Worm (Caenorhabditis elegans) whole organism, young adult: Measurements from ENCODE around the gene C18F10.2.

Source experiments
- B0336.3 ChIP-seq: fragments of 200-800 bp; sonication (Bioruptor generic); IDR thresholded peaks from 2 replicates; pipeline ENCODE4 v1.3.6; 2022; ENCODE audit warnings: missing genetic modification characterization, missing compliant biosample characterization
- F33H1.4 ChIP-seq: fragments of 200-800 bp; sonication (Bioruptor generic); IDR thresholded peaks from 2 replicates; pipeline ENCODE4 v1.3.6; 2022; ENCODE audit warnings: missing genetic modification reagents, missing genetic modification characterization, missing compliant biosample characterization
- F49E8.2 ChIP-seq: sonication (generic microtip); optimal IDR thresholded peaks from 3 replicates; lab custom pipeline; 2017; ENCODE audit warnings: missing genetic modification characterization, mild to moderate bottlenecking, missing compliant biosample characterization, antibody characterized with exemption, moderate library complexity; ENCODE audit not compliant: insufficient read depth
- F57C9.4 ChIP-seq: sonication (generic microtip); optimal IDR thresholded peaks from 2 replicates; lab custom pipeline; 2017; ENCODE audit warnings: mild to moderate bottlenecking, missing genetic modification characterization, missing compliant biosample characterization
- Y79H2A.3 ChIP-seq: fragments of 200-800 bp; sonication (Bioruptor generic); conservative IDR thresholded peaks from 2 replicates; pipeline ENCODE4 v1.3.6; 2022; ENCODE audit warnings: missing genetic modification reagents, missing genetic modification characterization, missing compliant biosample characterization
- Y95B8A.8 ChIP-seq: fragments of 200-800 bp; sonication (Bioruptor generic); IDR thresholded peaks from 2 replicates; pipeline ENCODE4 v1.3.6; 2022; ENCODE audit warnings: missing genetic modification reagents, missing genetic modification characterization, missing compliant biosample characterization
- ZK185.1 ChIP-seq: sonication (generic microtip); optimal IDR thresholded peaks from 2 replicates; lab custom pipeline; 2016; ENCODE audit warnings: mild to moderate bottlenecking, missing genetic modification characterization, missing compliant biosample characterization; ENCODE audit not compliant: poor library complexity, severe bottlenecking
- akir-1 ChIP-seq: fragments of 200-800 bp; sonication (Bioruptor generic); optimal IDR thresholded peaks from 2 replicates; lab custom pipeline; 2018; ENCODE audit warnings: mild to moderate bottlenecking, missing genetic modification characterization, moderate library complexity, missing compliant biosample characterization
- atf-7 ChIP-seq: sonication (generic microtip); optimal IDR thresholded peaks from 2 replicates; lab custom pipeline; 2017; ENCODE audit warnings: mild to moderate bottlenecking, missing genetic modification characterization, missing compliant biosample characterization
- attf-5 ChIP-seq: fragments of 200-800 bp; sonication (Bioruptor generic); optimal IDR thresholded peaks from 2 replicates; lab custom pipeline; 2018; ENCODE audit warnings: mild to moderate bottlenecking, missing genetic modification characterization, missing compliant biosample characterization
- cebp-1 ChIP-seq, 2 experiments: fragments of 200-800 bp in 1 of 2; sonication (Bioruptor generic) in 1 of 2; sonication (generic microtip) in 1 of 2; IDR thresholded peaks in 1 of 2; optimal IDR thresholded peaks in 1 of 2; 2 replicates each; pipeline versions ENCODE4 v1.3.6 to Lab custom; 2017 to 2022; ENCODE audit warnings: missing compliant biosample characterization in 2 of 2, missing genetic modification characterization in 2 of 2, mild to moderate bottlenecking in 1 of 2, missing genetic modification reagents in 1 of 2, moderate library complexity in 1 of 2
- ceh-27 ChIP-seq: fragments of 200-800 bp; sonication (Bioruptor generic); optimal IDR thresholded peaks from 2 replicates; lab custom pipeline; 2018; ENCODE audit warnings: mild to moderate bottlenecking, missing genetic modification characterization, moderate library complexity, missing compliant biosample characterization
- ceh-40 ChIP-seq: fragments of 200-800 bp; sonication (Bioruptor generic); IDR thresholded peaks from 2 replicates; pipeline ENCODE4 v1.3.6; 2022; ENCODE audit warnings: missing genetic modification characterization, missing compliant biosample characterization
- chd-7 ChIP-seq: sonication (generic microtip); optimal IDR thresholded peaks from 2 replicates; lab custom pipeline; 2016; ENCODE audit warnings: mild to moderate bottlenecking, missing genetic modification characterization, moderate library complexity, missing compliant biosample characterization
- dox-1 ChIP-seq: fragments of 200-800 bp; sonication (Bioruptor generic); IDR thresholded peaks from 2 replicates; pipeline ENCODE4 v1.3.6; 2022; ENCODE audit warnings: missing genetic modification reagents, missing genetic modification characterization, missing compliant biosample characterization
- dpff-1 ChIP-seq: sonication (generic microtip); optimal IDR thresholded peaks from 2 replicates; lab custom pipeline; 2017; ENCODE audit warnings: mild to moderate bottlenecking, missing genetic modification characterization, missing compliant biosample characterization
- efl-1 ChIP-seq: fragments of 150-350 bp; optimal IDR thresholded peaks from 2 replicates; lab custom pipeline; 2014; ENCODE audit warnings: missing biosample characterization, missing genetic modification reagents, missing genetic modification characterization
- egrh-3 ChIP-seq: fragments of 200-800 bp; sonication (Bioruptor generic); IDR thresholded peaks from 2 replicates; pipeline ENCODE4 v1.3.6; 2022; ENCODE audit warnings: missing genetic modification reagents, missing genetic modification characterization, missing compliant biosample characterization
- ekl-4 ChIP-seq: fragments of 200-800 bp; sonication (Bioruptor generic); IDR thresholded peaks from 2 replicates; pipeline ENCODE4 v1.3.6; 2022; ENCODE audit warnings: missing genetic modification reagents, missing genetic modification characterization, missing compliant biosample characterization
- hmg-1.2 ChIP-seq: fragments of 200-800 bp; sonication (Bioruptor generic); IDR thresholded peaks from 2 replicates; pipeline ENCODE4 v1.3.6; 2022; ENCODE audit warnings: missing genetic modification reagents, missing genetic modification characterization, missing compliant biosample characterization
- lin-26 ChIP-seq: fragments of 200-800 bp; sonication (Bioruptor generic); IDR thresholded peaks from 2 replicates; pipeline ENCODE4 v1.3.6; 2022; ENCODE audit warnings: missing genetic modification reagents, missing genetic modification characterization, missing compliant biosample characterization
- lin-35 ChIP-seq, 3 experiments: fragments of 150-350 bp in 2 of 3; sonication (generic microtip) in 1 of 3; optimal IDR thresholded peaks; 2 replicates each; lab custom pipeline; 2014 to 2018; ENCODE audit warnings: missing biosample characterization in 3 of 3, missing genetic modification characterization in 3 of 3, missing genetic modification reagents in 3 of 3
- lsl-1 ChIP-seq: fragments of 200-800 bp; sonication (Bioruptor generic); optimal IDR thresholded peaks from 2 replicates; lab custom pipeline; 2018; ENCODE audit warnings: mild to moderate bottlenecking, missing genetic modification characterization, moderate library complexity, missing compliant biosample characterization
- lsy-27 ChIP-seq: sonication (generic microtip); optimal IDR thresholded peaks from 2 replicates; lab custom pipeline; 2017; ENCODE audit warnings: missing genetic modification characterization, mild to moderate bottlenecking, missing compliant biosample characterization, antibody characterized with exemption, missing genotype, borderline replicate concordance; ENCODE audit not compliant: insufficient read depth
- madf-6 ChIP-seq: fragments of 200-800 bp; sonication (Bioruptor generic); IDR thresholded peaks from 2 replicates; pipeline ENCODE4 v1.3.6; 2022; ENCODE audit warnings: missing genetic modification reagents, missing genetic modification characterization, missing compliant biosample characterization
- madf-8 ChIP-seq: fragments of 200-800 bp; sonication (Bioruptor generic); conservative IDR thresholded peaks from 2 replicates; pipeline ENCODE4 v1.3.6; 2022; ENCODE audit warnings: missing genetic modification reagents, missing genetic modification characterization, missing compliant biosample characterization
- mcd-1 ChIP-seq: fragments of 200-800 bp; sonication (Bioruptor generic); IDR thresholded peaks from 2 replicates; pipeline ENCODE4 v1.3.6; 2022; ENCODE audit warnings: missing genetic modification reagents, missing genetic modification characterization, missing compliant biosample characterization
- nfya-1 ChIP-seq: sonication (generic microtip); optimal IDR thresholded peaks from 2 replicates; lab custom pipeline; 2017; ENCODE audit warnings: antibody characterized with exemption, missing compliant biosample characterization, missing genetic modification characterization, borderline replicate concordance; ENCODE audit not compliant: insufficient read depth
- nhr-80 ChIP-seq: sonication (generic microtip); optimal IDR thresholded peaks from 2 replicates; lab custom pipeline; 2016; ENCODE audit warnings: missing genetic modification characterization, missing compliant biosample characterization
- pbrm-1 ChIP-seq: fragments of 200-800 bp; sonication (Bioruptor generic); IDR thresholded peaks from 2 replicates; pipeline ENCODE4 v1.3.6; 2022; ENCODE audit warnings: missing genetic modification reagents, missing genetic modification characterization, missing compliant biosample characterization
- rcor-1 ChIP-seq: fragments of 200-800 bp; sonication (Bioruptor generic); IDR thresholded peaks from 2 replicates; pipeline ENCODE4 v1.3.6; 2022; ENCODE audit warnings: missing genetic modification reagents, missing genetic modification characterization, missing compliant biosample characterization
- snpc-3.4 ChIP-seq: sonication (generic microtip); optimal IDR thresholded peaks from 2 replicates; lab custom pipeline; 2017; ENCODE audit warnings: missing genetic modification characterization, mild to moderate bottlenecking, missing compliant biosample characterization, antibody characterized with exemption, moderate library complexity, missing genotype, missing genetic modification reagents
- snpc-4 ChIP-seq, 5 experiments: fragments of 150-350 bp in 1 of 5; sonication (generic microtip) in 4 of 5; optimal IDR thresholded peaks; 2 replicates each; lab custom pipeline; 2014 to 2018; ENCODE audit warnings: missing genetic modification characterization in 5 of 5, missing biosample characterization in 3 of 5, antibody characterized with exemption in 2 of 5, mild to moderate bottlenecking in 2 of 5, missing compliant biosample characterization in 2 of 5, missing genotype in 2 of 5, moderate library complexity in 2 of 5, missing genetic modification reagents in 1 of 5
- somi-1 ChIP-seq: fragments of 200-800 bp; sonication (Bioruptor generic); optimal IDR thresholded peaks from 2 replicates; lab custom pipeline; 2018; ENCODE audit warnings: mild to moderate bottlenecking, missing genetic modification characterization, missing compliant biosample characterization
- tbp1 ChIP-seq: fragments of 200-800 bp; sonication (Bioruptor generic); optimal IDR thresholded peaks from 2 replicates; lab custom pipeline; 2018; ENCODE audit warnings: mild to moderate bottlenecking, missing genetic modification characterization, missing compliant biosample characterization
- unc-62 ChIP-seq: fragments of 150-350 bp; optimal IDR thresholded peaks from 2 replicates; lab custom pipeline; 2014; ENCODE audit warnings: missing biosample characterization, missing genetic modification reagents, missing genetic modification characterization
- xnd-1 ChIP-seq: sonication (generic microtip); optimal IDR thresholded peaks from 2 replicates; lab custom pipeline; 2016; ENCODE audit warnings: missing genotype, missing genetic modification reagents, missing genetic modification characterization, missing compliant biosample characterization
- ztf-18 ChIP-seq: sonication (generic microtip); optimal IDR thresholded peaks from 2 replicates; lab custom pipeline; 2016; ENCODE audit warnings: missing genotype, mild to moderate bottlenecking, missing genetic modification characterization, missing compliant biosample characterization
- ztf-22 ChIP-seq: fragments of 200-800 bp; sonication (Bioruptor generic); optimal IDR thresholded peaks from 2 replicates; lab custom pipeline; 2018; ENCODE audit warnings: mild to moderate bottlenecking, missing genetic modification characterization, moderate library complexity, missing compliant biosample characterization
- ztf-6 ChIP-seq: fragments of 200-800 bp; sonication (Bioruptor generic); IDR thresholded peaks from 2 replicates; pipeline ENCODE4 v1.3.6; 2022; ENCODE audit warnings: missing genetic modification reagents, missing genetic modification characterization, missing compliant biosample characterization

Gene C18F10.2

DNA sequence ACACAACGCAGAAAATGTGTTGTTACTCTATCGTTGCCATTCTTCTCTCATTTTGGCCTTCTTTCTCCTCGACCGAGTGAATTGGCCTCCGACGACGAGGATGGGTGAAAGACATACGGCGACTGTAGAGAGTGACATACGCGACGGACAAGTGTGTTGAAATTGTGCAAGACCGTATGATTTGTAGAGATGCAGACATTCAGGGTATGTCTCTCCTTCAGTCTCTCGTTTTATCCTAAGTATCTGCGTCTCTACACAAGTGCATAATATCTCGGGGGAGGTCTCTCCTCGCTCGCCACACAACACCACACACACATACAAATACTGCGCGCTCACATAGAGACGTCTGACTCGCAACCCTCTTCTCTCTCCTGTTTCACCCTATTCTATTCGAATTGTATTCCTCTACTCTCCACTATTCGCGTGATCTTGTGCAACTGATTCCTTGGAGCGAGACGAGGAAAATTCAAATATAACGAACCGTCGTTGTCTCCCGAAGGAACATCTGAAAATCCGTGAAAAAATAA is 7.2 kb downstream of the C18F10.2 start, which contains the start of gene hmg-1.2 (continued):
- TF ChIP-seq nhr-80 (peak; percentile 74), mcd-1 (GFP tag; lab: Robert Waterston, UW) (peak; percentile 57), atf-7 (tag; lab: Kevin White, UChicago) (peak; percentile 67), Y79H2A.3 (no peak), snpc-4 (GFP tag; optimal IDR thresholded peaks at IDR 0.05; lab: Kevin White, UChicago) (peak; percentile 11), snpc-4 (tag; optimal IDR thresholded peaks at IDR 0.05; lab: Kevin White, UChicago) (peak in 3 of 4 experiments; percentile 60 to 75 (median 73)), tbp1 (peak; percentile 36), ZK185.1 (tag; lab: Kevin White, UChicago) (peak; percentile 76), chd-7 (tag; lab: Kevin White, UChicago) (peak; percentile 74), lin-26 (GFP tag; lab: Robert Waterston, UW) (peak; percentile 47; the same call in 1 of the 2 replicates), dox-1 (peak; percentile 73), ceh-40 (no peak), B0336.3 (GFP tag; lab: Robert Waterston, UW) (peak; percentile 85), rcor-1 (peak; percentile 47; the same call in 1 of the 2 replicates), snpc-3.4 (peak; percentile 23), akir-1 (no peak), F49E8.2 (tag; lab: Kevin White, UChicago) (no peak), somi-1 (GFP tag; lab: Kevin White, UChicago) (peak; percentile 47), lin-35 (GFP tag; optimal IDR thresholded peaks at IDR 0.05; lab: Kevin White, UChicago) (peak in 1 of 3 experiments; percentile 42), ztf-6 (GFP tag; lab: Robert Waterston, UW) (no peak), nfya-1 (tag; lab: Kevin White, UChicago) (no peak), attf-5 (peak; percentile 62), lsy-27 (peak; percentile 27), dpff-1 (tag; lab: Kevin White, UChicago) (no peak), unc-62 (peak; percentile 83), madf-6 (GFP tag; lab: Robert Waterston, UW) (peak; percentile 38; the same call in 1 of the 2 replicates), pbrm-1 (GFP tag; lab: Robert Waterston, UW) (peak; percentile 71), ztf-22 (GFP tag; lab: Kevin White, UChicago) (peak; percentile 12), ceh-27 (GFP tag; lab: Kevin White, UChicago) (peak; percentile 76), hmg-1.2 (GFP tag; lab: Robert Waterston, UW) (peak; percentile 99), egrh-3 (GFP tag; lab: Robert Waterston, UW) (0 out of 2 replicates have a peak, but pooled peaks have one; percentile 32), xnd-1 (tag; lab: Kevin White, UChicago) (no peak)

DNA sequence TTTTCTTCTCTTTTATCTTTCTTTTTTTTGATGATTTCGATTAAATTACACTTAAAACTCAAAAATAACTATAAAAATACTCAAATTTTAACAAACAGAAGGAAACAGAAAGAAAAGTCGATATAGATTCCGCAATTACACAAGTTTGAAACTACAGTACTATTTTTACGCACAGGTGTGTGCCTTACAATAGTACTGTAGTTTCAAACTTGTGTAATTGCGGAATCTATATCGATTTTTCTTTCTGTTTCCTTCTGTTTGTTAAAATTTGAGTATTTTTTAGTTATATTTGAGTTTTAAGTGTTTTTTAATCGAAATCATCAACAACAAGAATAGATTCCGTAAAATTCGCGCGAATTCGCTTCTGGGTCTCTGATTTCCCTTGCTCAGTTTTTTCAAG is 10.1 kb downstream of the C18F10.2 start:
- peak; percentile 93 for TF ChIP-seq madf-6 (GFP tag; lab: Robert Waterston, UW)
- no peak for TF ChIP-seq F57C9.4
- peak; percentile 43; the same call in 1 of the 2 replicates for TF ChIP-seq F33H1.4 (GFP tag; lab: Robert Waterston, UW)
- peak; percentile 89 for TF ChIP-seq lsl-1 (GFP tag; lab: Kevin White, UChicago)
- no peak for TF ChIP-seq ztf-18 (tag; lab: Kevin White, UChicago)
- 0 out of 2 replicates have a peak, but pooled peaks have one; percentile 23 for TF ChIP-seq ekl-4 (GFP tag; lab: Robert Waterston, UW)
- TF ChIP-seq xnd-1 (tag; lab: Kevin White, UChicago): peak; percentile 91
- 0 out of 2 replicates have a peak, but pooled peaks have one; percentile 14 for TF ChIP-seq hmg-1.2 (GFP tag; lab: Robert Waterston, UW)
- peak; percentile 74 for TF ChIP-seq madf-8 (GFP tag; lab: Robert Waterston, UW)
- TF ChIP-seq efl-1 (GFP tag; lab: Kevin White, UChicago): peak; percentile 6
- TF ChIP-seq cebp-1 (GFP tag; IDR thresholded peaks at IDR 0.05; lab: Robert Waterston, UW): no peak
- TF ChIP-seq cebp-1 (tag; optimal IDR thresholded peaks at IDR 0.05; lab: Kevin White, UChicago): no peak
- no peak for TF ChIP-seq pbrm-1 (GFP tag; lab: Robert Waterston, UW)
- no peak for TF ChIP-seq Y95B8A.8 (GFP tag; lab: Robert Waterston, UW)
